Worm (Caenorhabditis elegans): ENCODE measurements around the gene srbc-16.

DNA sequence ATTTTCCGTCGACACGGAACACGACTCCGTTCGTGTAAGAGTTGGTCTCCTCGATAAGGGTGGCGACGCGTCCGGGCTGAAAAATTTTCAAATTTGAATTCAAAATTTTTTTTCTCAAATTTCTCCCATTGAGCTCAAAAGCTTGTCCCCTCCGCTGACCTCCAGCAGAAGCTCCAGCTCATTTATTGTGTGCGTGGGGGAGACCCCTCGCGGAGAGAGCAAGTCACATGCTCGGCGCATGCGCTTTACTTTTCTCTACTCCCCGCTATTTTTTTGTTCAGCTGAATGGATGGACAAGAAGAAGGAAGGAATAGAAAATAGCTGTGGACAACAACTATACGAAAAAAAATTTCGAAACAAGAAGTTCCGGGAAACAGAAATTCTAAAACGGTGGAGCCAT lies 48.3 kb upstream of the srbc-16 start:
- no peak for TF ChIP-seq W03F9.2 (tag; optimal IDR thresholded peaks at IDR 0.05)
- peak; percentile 86 for TF ChIP-seq him-1 (tag; optimal IDR thresholded peaks at IDR 0.05)
- TF ChIP-seq dao-5 (tag; optimal IDR thresholded peaks at IDR 0.05): no peak

All from whole organism, L4/young adult.